Worm (Caenorhabditis elegans) whole organism, young adult: ENCODE data around the gene scl-7.

Source experiments
- B0019.2 ChIP-seq: fragments of 200-800 bp; sonication (Bioruptor generic); conservative IDR thresholded peaks from 2 replicates; pipeline ENCODE4 v1.3.6; 2022; ENCODE audit warnings: missing genetic modification reagents, missing genetic modification characterization, missing compliant biosample characterization
- B0261.1 ChIP-seq: sonication (generic microtip); optimal IDR thresholded peaks from 2 replicates; lab custom pipeline; 2016; ENCODE audit warnings: mild to moderate bottlenecking, missing genetic modification characterization, moderate library complexity, missing compliant biosample characterization
- F39B2.1 ChIP-seq: fragments of 200-800 bp; sonication (Bioruptor generic); IDR thresholded peaks from 2 replicates; pipeline ENCODE4 v1.3.6; 2022; ENCODE audit warnings: missing genetic modification reagents, missing genetic modification characterization, missing compliant biosample characterization
- K11D2.4 ChIP-seq: fragments of 200-800 bp; sonication (Bioruptor generic); IDR thresholded peaks from 2 replicates; pipeline ENCODE4 v1.3.6; 2022; ENCODE audit warnings: missing genetic modification reagents, missing genetic modification characterization, missing compliant biosample characterization
- T07F8.4 ChIP-seq: sonication (generic microtip); optimal IDR thresholded peaks from 2 replicates; lab custom pipeline; 2016; ENCODE audit warnings: mild to moderate bottlenecking, missing genetic modification characterization, moderate library complexity, missing compliant biosample characterization
- Y53G8AR.9 ChIP-seq: fragments of 200-800 bp; sonication (Bioruptor generic); conservative IDR thresholded peaks from 2 replicates; pipeline ENCODE4 v1.3.6; 2022; ENCODE audit warnings: missing genetic modification reagents, missing genetic modification characterization, missing compliant biosample characterization
- Y95B8A.8 ChIP-seq: fragments of 200-800 bp; sonication (Bioruptor generic); IDR thresholded peaks from 2 replicates; pipeline ENCODE4 v1.3.6; 2022; ENCODE audit warnings: missing genetic modification reagents, missing genetic modification characterization, missing compliant biosample characterization
- ZK185.1 ChIP-seq: sonication (generic microtip); optimal IDR thresholded peaks from 2 replicates; lab custom pipeline; 2016; ENCODE audit warnings: mild to moderate bottlenecking, missing genetic modification characterization, missing compliant biosample characterization; ENCODE audit not compliant: poor library complexity, severe bottlenecking
- bed-2 ChIP-seq: fragments of 200-800 bp; sonication (Bioruptor generic); IDR thresholded peaks from 2 replicates; pipeline ENCODE4 v1.3.6; 2022; ENCODE audit warnings: missing genetic modification reagents, missing genetic modification characterization, missing compliant biosample characterization
- cebp-1 ChIP-seq, 2 experiments: fragments of 200-800 bp in 1 of 2; sonication (Bioruptor generic) in 1 of 2; sonication (generic microtip) in 1 of 2; IDR thresholded peaks in 1 of 2; optimal IDR thresholded peaks in 1 of 2; 2 replicates each; pipeline versions ENCODE4 v1.3.6 to Lab custom; 2017 to 2022; ENCODE audit warnings: missing compliant biosample characterization in 2 of 2, missing genetic modification characterization in 2 of 2, mild to moderate bottlenecking in 1 of 2, missing genetic modification reagents in 1 of 2, moderate library complexity in 1 of 2
- cebp-2 ChIP-seq: fragments of 200-800 bp; sonication (Bioruptor generic); IDR thresholded peaks from 2 replicates; pipeline ENCODE4 v1.3.6; 2022; ENCODE audit warnings: missing genetic modification characterization, missing compliant biosample characterization
- ceh-27 ChIP-seq: fragments of 200-800 bp; sonication (Bioruptor generic); optimal IDR thresholded peaks from 2 replicates; lab custom pipeline; 2018; ENCODE audit warnings: mild to moderate bottlenecking, missing genetic modification characterization, moderate library complexity, missing compliant biosample characterization
- ceh-79 ChIP-seq: sonication (generic microtip); optimal IDR thresholded peaks from 2 replicates; lab custom pipeline; 2017; ENCODE audit warnings: mild to moderate bottlenecking, missing genetic modification characterization, missing compliant biosample characterization
- chd-7 ChIP-seq: sonication (generic microtip); optimal IDR thresholded peaks from 2 replicates; lab custom pipeline; 2016; ENCODE audit warnings: mild to moderate bottlenecking, missing genetic modification characterization, moderate library complexity, missing compliant biosample characterization
- die-1 ChIP-seq: sonication (generic microtip); optimal IDR thresholded peaks from 2 replicates; lab custom pipeline; 2016; ENCODE audit warnings: missing genotype, mild to moderate bottlenecking, missing genetic modification characterization, missing compliant biosample characterization
- egl-18 ChIP-seq: fragments of 200-800 bp; sonication (Bioruptor generic); IDR thresholded peaks from 2 replicates; pipeline ENCODE4 v1.3.6; 2022; ENCODE audit warnings: missing genetic modification reagents, missing genetic modification characterization, missing compliant biosample characterization
- ets-4 ChIP-seq: fragments of 200-800 bp; sonication (Bioruptor generic); optimal IDR thresholded peaks from 2 replicates; lab custom pipeline; 2018; ENCODE audit warnings: mild to moderate bottlenecking, missing genetic modification characterization, missing compliant biosample characterization
- fkh-3 ChIP-seq: sonication (generic microtip); optimal IDR thresholded peaks from 2 replicates; lab custom pipeline; 2016; ENCODE audit warnings: mild to moderate bottlenecking, missing genetic modification characterization, missing compliant biosample characterization
- him-1 ChIP-seq: sonication (generic microtip); optimal IDR thresholded peaks from 2 replicates; lab custom pipeline; 2016; ENCODE audit warnings: missing genotype, missing genetic modification reagents, missing genetic modification characterization, missing compliant biosample characterization
- hlh-12 ChIP-seq: sonication (generic microtip); optimal IDR thresholded peaks from 2 replicates; lab custom pipeline; 2016; ENCODE audit warnings: missing genetic modification characterization, missing compliant biosample characterization
- hlh-26 ChIP-seq: fragments of 200-800 bp; sonication (Bioruptor generic); conservative IDR thresholded peaks from 2 replicates; pipeline ENCODE4 v1.3.6; 2022; ENCODE audit warnings: missing genetic modification reagents, missing genetic modification characterization, missing compliant biosample characterization
- hrde-1 ChIP-seq: sonication (generic microtip); optimal IDR thresholded peaks from 2 replicates; lab custom pipeline; 2016; ENCODE audit warnings: missing genetic modification characterization, mild to moderate bottlenecking, missing compliant biosample characterization, moderate library complexity, missing genotype, missing genetic modification reagents, borderline replicate concordance
- lin-40 ChIP-seq: sonication (generic microtip); optimal IDR thresholded peaks from 2 replicates; lab custom pipeline; 2016; ENCODE audit warnings: missing genetic modification characterization, mild to moderate bottlenecking, missing compliant biosample characterization, missing genotype, missing genetic modification reagents
- lin-54 ChIP-seq: fragments of 200-800 bp; sonication (Bioruptor generic); optimal IDR thresholded peaks from 2 replicates; lab custom pipeline; 2018; ENCODE audit warnings: mild to moderate bottlenecking, missing genetic modification characterization, missing compliant biosample characterization
- lsl-1 ChIP-seq: fragments of 200-800 bp; sonication (Bioruptor generic); optimal IDR thresholded peaks from 2 replicates; lab custom pipeline; 2018; ENCODE audit warnings: mild to moderate bottlenecking, missing genetic modification characterization, moderate library complexity, missing compliant biosample characterization
- madf-3 ChIP-seq: fragments of 200-800 bp; sonication (Bioruptor generic); IDR thresholded peaks from 2 replicates; pipeline ENCODE4 v1.3.6; 2022; ENCODE audit warnings: missing genetic modification reagents, missing genetic modification characterization, missing compliant biosample characterization
- mes-4 ChIP-seq: sonication (generic microtip); optimal IDR thresholded peaks from 2 replicates; lab custom pipeline; 2016; ENCODE audit warnings: missing genotype, missing genetic modification characterization, missing compliant biosample characterization
- nfya-2 ChIP-seq: fragments of 200-800 bp; sonication (Bioruptor generic); IDR thresholded peaks from 2 replicates; pipeline ENCODE4 v1.3.6; 2022; ENCODE audit warnings: missing genetic modification reagents, missing genetic modification characterization, missing compliant biosample characterization
- nfyb-1 ChIP-seq: fragments of 200-800 bp; sonication (Bioruptor generic); IDR thresholded peaks from 2 replicates; pipeline ENCODE4 v1.3.6; 2022; ENCODE audit warnings: missing genetic modification reagents, missing genetic modification characterization, missing compliant biosample characterization
- nhr-120 ChIP-seq: fragments of 200-800 bp; sonication (Bioruptor generic); IDR thresholded peaks from 2 replicates; pipeline ENCODE4 v1.3.6; 2022; ENCODE audit warnings: missing genetic modification characterization, missing compliant biosample characterization
- nhr-80 ChIP-seq: sonication (generic microtip); optimal IDR thresholded peaks from 2 replicates; lab custom pipeline; 2016; ENCODE audit warnings: missing genetic modification characterization, missing compliant biosample characterization
- sdz-38 ChIP-seq: sonication (generic microtip); optimal IDR thresholded peaks from 2 replicates; lab custom pipeline; 2016; ENCODE audit warnings: missing genotype, missing genetic modification characterization, missing compliant biosample characterization
- snpc-1.1 ChIP-seq: sonication (generic microtip); optimal IDR thresholded peaks from 2 replicates; lab custom pipeline; 2017; ENCODE audit warnings: missing genetic modification characterization, mild to moderate bottlenecking, missing compliant biosample characterization, antibody characterized with exemption, moderate library complexity, missing genotype, missing genetic modification reagents; ENCODE audit not compliant: insufficient read depth
- somi-1 ChIP-seq: fragments of 200-800 bp; sonication (Bioruptor generic); optimal IDR thresholded peaks from 2 replicates; lab custom pipeline; 2018; ENCODE audit warnings: mild to moderate bottlenecking, missing genetic modification characterization, missing compliant biosample characterization
- zim-3 ChIP-seq: sonication (generic microtip); optimal IDR thresholded peaks from 2 replicates; lab custom pipeline; 2017; ENCODE audit warnings: mild to moderate bottlenecking, missing genetic modification characterization, moderate library complexity, missing compliant biosample characterization
- ztf-26 ChIP-seq: sonication (generic microtip); optimal IDR thresholded peaks from 2 replicates; lab custom pipeline; 2017; ENCODE audit warnings: missing genetic modification characterization, missing compliant biosample characterization
- ztf-3 ChIP-seq: fragments of 200-800 bp; sonication (Bioruptor generic); optimal IDR thresholded peaks from 2 replicates; lab custom pipeline; 2018; ENCODE audit warnings: mild to moderate bottlenecking, missing genetic modification characterization, missing compliant biosample characterization

Gene scl-7

ce11 chrIV:13077694-13078093 is 7.5 kb downstream of the scl-7 start:
- TF ChIP-seq lin-40 (tag; lab: Kevin White, UChicago) = peak; percentile 17
- peak; percentile 63 for TF ChIP-seq die-1 (tag; lab: Kevin White, UChicago)
- TF ChIP-seq B0019.2 = no peak
- TF ChIP-seq K11D2.4 (GFP tag; lab: Robert Waterston, UW) = 0 out of 2 replicates have a peak, but pooled peaks have one; percentile 30
- TF ChIP-seq F39B2.1 (GFP tag; lab: Robert Waterston, UW) = no peak
- peak; percentile 17 for TF ChIP-seq somi-1 (GFP tag; lab: Kevin White, UChicago)
- TF ChIP-seq snpc-1.1 (tag; lab: Kevin White, UChicago) = no peak
- TF ChIP-seq chd-7 (tag; lab: Kevin White, UChicago) = peak; percentile 33
- peak; percentile 78 for TF ChIP-seq ztf-26 (tag; lab: Kevin White, UChicago)

- TF ChIP-seq hlh-12 (tag; lab: Kevin White, UChicago) = no peak
- TF ChIP-seq lin-40 (tag; lab: Kevin White, UChicago) = no peak
- no peak for TF ChIP-seq lsl-1 (GFP tag; lab: Kevin White, UChicago)
- TF ChIP-seq fkh-3 (tag; lab: Kevin White, UChicago) = no peak
- TF ChIP-seq nfyb-1 (GFP tag; lab: Robert Waterston, UW) = no peak
- no peak for TF ChIP-seq him-1
- TF ChIP-seq chd-7 (tag; lab: Kevin White, UChicago) = no peak
- no peak for TF ChIP-seq B0019.2
- TF ChIP-seq ZK185.1 (tag; lab: Kevin White, UChicago) = no peak
- no peak for TF ChIP-seq hrde-1 (tag; lab: Kevin White, UChicago)
- no peak for TF ChIP-seq nhr-80 (tag; lab: Kevin White, UChicago)
- no peak for TF ChIP-seq ceh-79 (tag; lab: Kevin White, UChicago)
- TF ChIP-seq bed-2 = no peak
- TF ChIP-seq Y95B8A.8 (GFP tag; lab: Robert Waterston, UW) = no peak
- TF ChIP-seq, all 124 proteins: peak for 0
These were observed 8.1 kb downstream of the scl-7 start for ce11 chrIV:13078342-13078741.

ce11 chrIV:13079119-13079518 is 8.9 kb downstream of the scl-7 start, which contains the start of gene C39E9.8:
Gene C39E9.8 (plus strand): TSS chrIV:13079446.
- TF ChIP-seq cebp-1 (GFP tag; IDR thresholded peaks at IDR 0.05; lab: Robert Waterston, UW) (no peak), cebp-1 (tag; optimal IDR thresholded peaks at IDR 0.05; lab: Kevin White, UChicago) (peak; percentile 24), ztf-26 (tag; lab: Kevin White, UChicago) (peak; percentile 38), cebp-2 (GFP tag; lab: Robert Waterston, UW) (0 out of 2 replicates have a peak, but pooled peaks have one; percentile 38), nfya-2 (GFP tag; lab: Robert Waterston, UW) (no peak), ceh-27 (peak; percentile 36), madf-3 (GFP tag; lab: Robert Waterston, UW) (no peak)

- TF ChIP-seq nhr-120 (GFP tag; lab: Robert Waterston, UW) (no peak), lsl-1 (GFP tag; lab: Kevin White, UChicago) (no peak), hlh-26 (no peak), sdz-38 (tag; lab: Kevin White, UChicago) (no peak), die-1 (tag; lab: Kevin White, UChicago) (no peak), ztf-3 (no peak), mes-4 (no peak), K11D2.4 (GFP tag; lab: Robert Waterston, UW) (no peak), nfya-2 (GFP tag; lab: Robert Waterston, UW) (no peak), zim-3 (tag; lab: Kevin White, UChicago) (no peak), him-1 (no peak), lin-54 (GFP tag; lab: Kevin White, UChicago) (no peak), B0019.2 (no peak), B0261.1 (tag; lab: Kevin White, UChicago) (no peak), ets-4 (GFP tag; lab: Kevin White, UChicago) (no peak), egl-18 (GFP tag; lab: Robert Waterston, UW) (no peak), T07F8.4 (tag; lab: Kevin White, UChicago) (no peak), ceh-27 (no peak), Y53G8AR.9 (GFP tag; lab: Robert Waterston, UW) (no peak)
These were observed 9.9 kb downstream of the scl-7 start for ce11 chrIV:13080185-13080584.
